Fruit fly (Drosophila melanogaster): ENCODE data around the gene Ir94f.

DNA sequence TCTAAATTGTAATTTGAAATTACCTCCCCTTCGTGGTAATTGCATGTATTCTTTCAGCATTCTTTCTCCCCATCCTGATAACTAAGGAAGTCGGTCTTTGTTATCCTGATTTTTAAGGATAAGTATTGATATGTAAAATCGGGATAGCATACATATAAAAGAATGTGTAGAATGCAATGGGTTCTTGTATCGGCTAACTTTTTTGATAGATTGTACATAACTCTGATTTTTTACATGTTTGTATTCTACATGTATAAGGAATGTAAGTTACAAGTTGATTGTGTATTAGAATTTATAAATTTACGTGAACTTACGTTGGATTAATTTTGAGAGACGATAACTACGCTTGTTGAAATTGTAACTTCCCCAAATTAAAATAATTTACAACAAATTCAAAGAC, 40.6 kb downstream of the Ir94f start:
- TF ChIP-seq CG8159 (tag; optimal IDR thresholded peaks at IDR 0.05) (no peak), fd96Ca (GFP tag; IDR thresholded peaks at IDR 0.05) (no peak), CG12605 (GFP tag; IDR thresholded peaks at IDR 0.05) (no peak), Snoo (tag; optimal IDR thresholded peaks at IDR 0.05) (no peak), CG15710 (tag; optimal IDR thresholded peaks at IDR 0.05) (no peak), Pif1A (GFP tag; optimal IDR thresholded peaks at IDR 0.05) (no peak), Ets98B (GFP tag; IDR thresholded peaks at IDR 0.05) (no peak), Pif1B (GFP tag; optimal IDR thresholded peaks at IDR 0.05) (no peak), D1 (tag; optimal IDR thresholded peaks at IDR 0.05) (no peak)
